Worm (Caenorhabditis elegans): ENCODE measurements around the gene arf-1.

ce11 chrIII:5758519-5759099 is 43.9 kb downstream of the arf-1 start:
- peak; percentile 64 for TF ChIP-seq him-1 (tag; optimal IDR thresholded peaks at IDR 0.05)
- TF ChIP-seq dao-5 (tag; optimal IDR thresholded peaks at IDR 0.05), result no peak
- peak; percentile 5 for TF ChIP-seq W03F9.2 (tag; optimal IDR thresholded peaks at IDR 0.05)
